Fruit fly (Drosophila melanogaster) whole organism, embryonic: ENCODE measurements around the gene CG7173.

Experiments used
- B-H2 ChIP-seq: fragments of 200-800 bp; sonication (Bioruptor generic); optimal IDR thresholded peaks from 2 replicates; lab custom pipeline; 2018; ENCODE audit warnings: missing biosample characterization, mild to moderate bottlenecking, missing genetic modification characterization
- Bgb ChIP-seq: fragments of 200-800 bp; sonication (Bioruptor generic); IDR thresholded peaks from 2 replicates; pipeline ENCODE4 v1.3.6; 2022; ENCODE audit warnings: missing biosample characterization, missing genetic modification characterization; ENCODE audit not compliant: partially characterized antibody
- CG10959 ChIP-seq: fragments of 200-800 bp; sonication (Bioruptor generic); IDR thresholded peaks from 2 replicates; pipeline ENCODE4 v1.3.6; 2022; ENCODE audit warnings: missing biosample characterization, missing genetic modification characterization
- CG12391 ChIP-seq: fragments of 200-800 bp; sonication (Bioruptor generic); optimal IDR thresholded peaks from 3 replicates; lab custom pipeline; 2018; ENCODE audit warnings: missing biosample characterization, mild to moderate bottlenecking, missing genetic modification characterization, moderate library complexity
- CG12659 ChIP-seq: fragments of 200-800 bp; sonication (Bioruptor generic); optimal IDR thresholded peaks from 3 replicates; lab custom pipeline; 2017; ENCODE audit warnings: mild to moderate bottlenecking, missing biosample characterization, missing genetic modification reagents, missing genetic modification characterization
- CG13775 ChIP-seq: fragments of 200-800 bp; sonication (Bioruptor generic); optimal IDR thresholded peaks from 3 replicates; lab custom pipeline; 2017; ENCODE audit warnings: missing biosample characterization, mild to moderate bottlenecking, missing genetic modification characterization
- CG15601 ChIP-seq: fragments of 200-800 bp; sonication (Bioruptor generic); optimal IDR thresholded peaks from 3 replicates; lab custom pipeline; 2019; ENCODE audit warnings: missing biosample characterization, mild to moderate bottlenecking, missing genetic modification characterization, moderate library complexity
- CG16779 ChIP-seq: fragments of 200-800 bp; sonication (Bioruptor generic); IDR thresholded peaks from 2 replicates; pipeline ENCODE4 v1.3.6; 2022; ENCODE audit warnings: missing biosample characterization, missing genetic modification characterization
- CG17361 ChIP-seq: fragments of 200-800 bp; sonication (Bioruptor generic); IDR thresholded peaks from 3 replicates; pipeline ENCODE4 v1.3.6; 2022; ENCODE audit warnings: missing biosample characterization, missing genetic modification characterization
- CG2120 ChIP-seq: fragments of 200-800 bp; sonication (Bioruptor generic); optimal IDR thresholded peaks from 3 replicates; lab custom pipeline; 2016; ENCODE audit warnings: missing biosample characterization, missing genetic modification characterization
- CG3281 ChIP-seq: fragments of 200-800 bp; sonication (Bioruptor generic); optimal IDR thresholded peaks from 3 replicates; lab custom pipeline; 2017; ENCODE audit warnings: missing biosample characterization, mild to moderate bottlenecking, missing genetic modification characterization
- CG3407 ChIP-seq: fragments of 200-800 bp; sonication (Bioruptor generic); optimal IDR thresholded peaks from 2 replicates; lab custom pipeline; 2018; ENCODE audit warnings: missing biosample characterization, mild to moderate bottlenecking, missing genetic modification characterization
- CG4328 ChIP-seq: fragments of 200-800 bp; sonication (Bioruptor generic); optimal IDR thresholded peaks from 3 replicates; lab custom pipeline; 2017; ENCODE audit warnings: missing biosample characterization, missing genetic modification reagents, missing genetic modification characterization
- CG4617 ChIP-seq: fragments of 200-800 bp; sonication (Bioruptor generic); optimal IDR thresholded peaks from 3 replicates; lab custom pipeline; 2016; ENCODE audit warnings: missing biosample characterization, missing genetic modification characterization, borderline replicate concordance
- CG4854 ChIP-seq: fragments of 200-800 bp; sonication (Bioruptor generic); optimal IDR thresholded peaks from 2 replicates; lab custom pipeline; 2016; ENCODE audit warnings: missing biosample characterization, missing genetic modification characterization, inconsistent platforms
- CG5180 ChIP-seq: fragments of 200-800 bp; sonication (Bioruptor generic); optimal IDR thresholded peaks from 3 replicates; lab custom pipeline; 2017; ENCODE audit warnings: missing biosample characterization, missing genetic modification characterization, mild to moderate bottlenecking, moderate library complexity, missing genetic modification reagents
- CG6654 ChIP-seq: fragments of 200-800 bp; sonication (Bioruptor generic); optimal IDR thresholded peaks from 2 replicates; lab custom pipeline; 2017; ENCODE audit warnings: missing biosample characterization, mild to moderate bottlenecking, missing genetic modification characterization
- CG6765 ChIP-seq: fragments of 200-800 bp; sonication (Bioruptor generic); optimal IDR thresholded peaks from 3 replicates; lab custom pipeline; 2017; ENCODE audit warnings: missing biosample characterization, mild to moderate bottlenecking, missing genetic modification characterization
- CG8924 ChIP-seq: fragments of 200-800 bp; optimal IDR thresholded peaks from 3 replicates; lab custom pipeline; 2019; ENCODE audit warnings: missing biosample characterization, mild to moderate bottlenecking, missing genetic modification characterization, moderate library complexity
- CG9437 ChIP-seq: fragments of 200-800 bp; sonication (Bioruptor generic); optimal IDR thresholded peaks from 2 replicates; lab custom pipeline; 2018; ENCODE audit warnings: missing biosample characterization, mild to moderate bottlenecking, missing genetic modification characterization
- D ChIP-seq, 2 experiments: fragments of 200-800 bp in 1 of 2; fragments of >200 bp in 1 of 2; sonication (Bioruptor generic) in 1 of 2; optimal IDR thresholded peaks; 2 replicates in 1 of 2; 3 replicates in 1 of 2; lab custom pipeline; 2017; ENCODE audit warnings: mild to moderate bottlenecking in 1 of 2, missing biosample characterization in 1 of 2, missing genetic modification characterization in 1 of 2, missing genetic modification reagents in 1 of 2
- Dip2 ChIP-seq: fragments of 200-800 bp; sonication (Bioruptor generic); IDR thresholded peaks from 2 replicates; pipeline ENCODE4 v1.3.6; 2022; ENCODE audit warnings: missing biosample characterization, missing genetic modification characterization
- Dip3 ChIP-seq: fragments of 200-800 bp; sonication (Bioruptor generic); optimal IDR thresholded peaks from 3 replicates; lab custom pipeline; 2016; ENCODE audit warnings: missing biosample characterization, missing genetic modification characterization
- Mad ChIP-seq: fragments of 200-800 bp; sonication (Bioruptor generic); optimal IDR thresholded peaks from 2 replicates; lab custom pipeline; 2016; ENCODE audit warnings: missing biosample characterization, missing genetic modification characterization
- Max ChIP-seq: fragments of 200-800 bp; sonication (Bioruptor generic); optimal IDR thresholded peaks from 2 replicates; lab custom pipeline; 2016; ENCODE audit warnings: missing biosample characterization, mild to moderate bottlenecking, missing genetic modification characterization
- Meics ChIP-seq: fragments of 200-800 bp; sonication (Bioruptor generic); optimal IDR thresholded peaks from 2 replicates; lab custom pipeline; 2017; ENCODE audit warnings: missing biosample characterization, mild to moderate bottlenecking, missing genetic modification characterization
- Nf-YB ChIP-seq: fragments of 200-800 bp; sonication (Bioruptor generic); optimal IDR thresholded peaks from 3 replicates; lab custom pipeline; 2019; ENCODE audit warnings: missing biosample characterization, mild to moderate bottlenecking, missing genetic modification characterization, moderate library complexity
- PHDP ChIP-seq: fragments of 200-800 bp; sonication (Bioruptor generic); optimal IDR thresholded peaks from 3 replicates; lab custom pipeline; 2018; ENCODE audit warnings: missing biosample characterization, mild to moderate bottlenecking, missing genetic modification characterization, moderate library complexity
- Ptx1 ChIP-seq: fragments of 200-800 bp; sonication (Bioruptor generic); IDR thresholded peaks from 2 replicates; pipeline ENCODE4 v1.3.6; 2022; ENCODE audit warnings: missing biosample characterization, missing genetic modification characterization
- Side ChIP-seq: fragments of 200-800 bp; sonication (Bioruptor generic); optimal IDR thresholded peaks from 2 replicates; lab custom pipeline; 2016; ENCODE audit warnings: missing biosample characterization, missing genetic modification characterization
- ac ChIP-seq: fragments of 200-800 bp; sonication (Bioruptor generic); optimal IDR thresholded peaks from 3 replicates; lab custom pipeline; 2017; ENCODE audit warnings: missing biosample characterization, mild to moderate bottlenecking, missing genetic modification characterization
- az2 ChIP-seq: fragments of 200-800 bp; sonication (Bioruptor generic); optimal IDR thresholded peaks from 3 replicates; lab custom pipeline; 2016; ENCODE audit warnings: missing biosample characterization, missing genetic modification characterization
- dysf ChIP-seq: fragments of 200-800 bp; sonication (Bioruptor generic); IDR thresholded peaks from 3 replicates; pipeline ENCODE4 v1.3.6; 2022; ENCODE audit warnings: missing biosample characterization, missing genetic modification characterization
- eyg ChIP-seq: fragments of 200-800 bp; sonication (Bioruptor generic); optimal IDR thresholded peaks from 3 replicates; lab custom pipeline; 2016; ENCODE audit warnings: missing biosample characterization, missing genetic modification characterization
- fd64A ChIP-seq: fragments of 200-800 bp; sonication (Bioruptor generic); optimal IDR thresholded peaks from 3 replicates; lab custom pipeline; 2018; ENCODE audit warnings: missing biosample characterization, mild to moderate bottlenecking, missing genetic modification characterization
- fd96Cb ChIP-seq: fragments of 200-800 bp; sonication (Bioruptor generic); optimal IDR thresholded peaks from 2 replicates; lab custom pipeline; 2018; ENCODE audit warnings: missing biosample characterization, mild to moderate bottlenecking, missing genetic modification characterization, moderate library complexity
- fu2 ChIP-seq: fragments of 200-800 bp; sonication (Bioruptor generic); optimal IDR thresholded peaks from 2 replicates; lab custom pipeline; 2016; ENCODE audit warnings: missing biosample characterization, missing genetic modification characterization
- hkb ChIP-seq, 2 experiments: fragments of 200-800 bp in 1 of 2; fragments of >200 bp in 1 of 2; sonication (Bioruptor generic) in 1 of 2; IDR thresholded peaks in 1 of 2; optimal IDR thresholded peaks in 1 of 2; 2 replicates each; pipeline versions ENCODE4 v1.3.6 to Lab custom; 2017 to 2022; ENCODE audit warnings: missing biosample characterization in 1 of 2, missing genetic modification characterization in 1 of 2
- insv ChIP-seq, 2 experiments: fragments of 200-800 bp; sonication (Bioruptor generic); optimal IDR thresholded peaks; 3 replicates each; lab custom pipeline; 2016 to 2018; ENCODE audit warnings: missing biosample characterization in 2 of 2, missing genetic modification characterization in 2 of 2
- kni ChIP-seq: fragments of 200-800 bp; sonication (Bioruptor generic); optimal IDR thresholded peaks from 3 replicates; lab custom pipeline; 2017; ENCODE audit warnings: mild to moderate bottlenecking, missing biosample characterization, missing genetic modification reagents, missing genetic modification characterization
- nau ChIP-seq: fragments of 200-800 bp; sonication (Bioruptor generic); optimal IDR thresholded peaks from 3 replicates; lab custom pipeline; 2017; ENCODE audit warnings: missing biosample characterization, mild to moderate bottlenecking, missing genetic modification characterization, missing genetic modification reagents
- nerfin-2 ChIP-seq: fragments of 200-800 bp; sonication (Bioruptor generic); IDR thresholded peaks from 2 replicates; pipeline ENCODE4 v1.3.6; 2022; ENCODE audit warnings: missing biosample characterization, missing genetic modification characterization; ENCODE audit not compliant: partially characterized antibody
- pfk ChIP-seq: fragments of 200-800 bp; sonication (Bioruptor generic); optimal IDR thresholded peaks from 2 replicates; lab custom pipeline; 2018; ENCODE audit warnings: missing biosample characterization, mild to moderate bottlenecking, missing genetic modification characterization, moderate library complexity
- prd ChIP-seq, 3 experiments: fragments of >200 bp in 2 of 3; fragments of 200-800 bp in 1 of 3; sonication (Bioruptor generic) in 1 of 3; optimal IDR thresholded peaks in 2 of 3; IDR thresholded peaks in 1 of 3; 2 replicates in 2 of 3; 3 replicates in 1 of 3; pipeline versions ENCODE4 v1.3.6 to Lab custom; 2017 to 2022; ENCODE audit warnings: missing biosample characterization in 1 of 3, missing genetic modification characterization in 1 of 3
- psq ChIP-seq: fragments of 200-800 bp; sonication (Bioruptor generic); optimal IDR thresholded peaks from 2 replicates; lab custom pipeline; 2017; ENCODE audit warnings: missing biosample characterization, missing genetic modification characterization
- salm ChIP-seq: fragments of 200-800 bp; sonication (Bioruptor generic); optimal IDR thresholded peaks from 2 replicates; lab custom pipeline; 2018; ENCODE audit warnings: missing biosample characterization, mild to moderate bottlenecking, missing genetic modification characterization
- seq ChIP-seq: fragments of 200-800 bp; sonication (Bioruptor generic); IDR thresholded peaks from 2 replicates; pipeline ENCODE4 v1.3.6; 2022; ENCODE audit warnings: missing biosample characterization, missing genetic modification characterization
- sug ChIP-seq: fragments of 200-800 bp; optimal IDR thresholded peaks from 2 replicates; lab custom pipeline; 2019; ENCODE audit warnings: missing biosample characterization, mild to moderate bottlenecking, missing genetic modification characterization, moderate library complexity
- tll ChIP-seq, 2 experiments: fragments of 200-800 bp in 1 of 2; fragments of >200 bp in 1 of 2; sonication (Bioruptor generic) in 1 of 2; optimal IDR thresholded peaks; 2 replicates each; lab custom pipeline; 2017 to 2019; ENCODE audit warnings: missing biosample characterization in 2 of 2, missing genetic modification characterization in 2 of 2, mild to moderate bottlenecking in 1 of 2, moderate library complexity in 1 of 2

CG7173 gene

dm6 chr3L:21536857-21537256 lies 21.2 kb downstream of the CG7173 start, which contains the start of gene Rpn10 (continued):
- TF ChIP-seq Dip2 (GFP tag; lab: Robert Waterston, UW) (no peak), fu2 (GFP tag; lab: Kevin White, UChicago) (no peak), ac (GFP tag; lab: Kevin White, UChicago) (no peak), salm (tag; lab: Kevin White, UChicago) (no peak), CG3281 (GFP tag; lab: Kevin White, UChicago) (no peak), CG9437 (GFP tag; lab: Kevin White, UChicago) (peak; percentile 22), eyg (GFP tag; lab: Kevin White, UChicago) (no peak), CG12659 (peak; percentile 83), Side (peak; percentile 20), dysf (GFP tag; lab: Robert Waterston, UW) (no peak), CG4328 (GFP tag; lab: Kevin White, UChicago) (no peak), CG6765 (GFP tag; lab: Kevin White, UChicago) (no peak), CG10959 (no peak), Dip3 (GFP tag; lab: Kevin White, UChicago) (peak; percentile 21), CG4617 (GFP tag; lab: Kevin White, UChicago) (peak; percentile 88), Mad (no peak), CG16779 (GFP tag; lab: Robert Waterston, UW) (no peak), seq (no peak), sug (tag; lab: Kevin White, UChicago) (peak; percentile 57), kni (GFP tag; lab: Kevin White, UChicago) (no peak), fd96Cb (tag; lab: Kevin White, UChicago) (no peak), D (optimal IDR thresholded peaks at IDR 0.05; lab: Kevin White, UChicago) (no peak), D (GFP tag; optimal IDR thresholded peaks at IDR 0.05; lab: Kevin White, UChicago) (no peak), CG2120 (GFP tag; lab: Kevin White, UChicago) (peak; percentile 54), CG12391 (tag; lab: Kevin White, UChicago) (peak; percentile 57), CG17361 (GFP tag; lab: Robert Waterston, UW) (peak; percentile 47; the same call in 1 of the 3 replicates), insv (GFP tag; optimal IDR thresholded peaks at IDR 0.05; lab: Kevin White, UChicago) (no peak), tll (GFP tag; optimal IDR thresholded peaks at IDR 0.05; lab: Kevin White, UChicago) (no peak), CG13775 (GFP tag; lab: Kevin White, UChicago) (no peak), fd64A (no peak), az2 (GFP tag; lab: Kevin White, UChicago) (peak; percentile 6), CG8924 (tag; lab: Kevin White, UChicago) (no peak), prd (optimal IDR thresholded peaks at IDR 0.05; lab: Kevin White, UChicago) (no peak), prd (GFP tag; IDR thresholded peaks at IDR 0.05; lab: Robert Waterston, UW) (no peak), CG15601 (tag; lab: Kevin White, UChicago) (peak; percentile 11), pfk (peak; percentile 69), PHDP (tag; lab: Kevin White, UChicago) (peak; percentile 22), nau (GFP tag; lab: Kevin White, UChicago) (no peak), Meics (GFP tag; lab: Kevin White, UChicago) (no peak), hkb (optimal IDR thresholded peaks at IDR 0.05; lab: Kevin White, UChicago) (no peak), hkb (GFP tag; IDR thresholded peaks at IDR 0.05; lab: Robert Waterston, UW) (no peak; the same call in 1 of the 2 replicates), nerfin-2 (GFP tag; lab: Robert Waterston, UW) (peak; percentile 90), psq (GFP tag; lab: Kevin White, UChicago) (no peak), CG6654 (GFP tag; lab: Kevin White, UChicago) (no peak), B-H2 (GFP tag; lab: Kevin White, UChicago) (peak; percentile 46), CG4854 (GFP tag; lab: Kevin White, UChicago) (peak; percentile 10), Bgb (GFP tag; lab: Robert Waterston, UW) (peak; percentile 99), CG5180 (GFP tag; lab: Kevin White, UChicago) (no peak), Nf-YB (GFP tag; lab: Kevin White, UChicago) (no peak), Ptx1 (GFP tag; lab: Robert Waterston, UW) (no peak), Max (GFP tag; lab: Kevin White, UChicago) (no peak), CG3407 (GFP tag; lab: Kevin White, UChicago) (no peak)
